Worm (Caenorhabditis elegans) whole organism, early embryonic: ENCODE measurements around the gene fbxa-152.

Source experiments
- F13C5.2 ChIP-seq: sonication (generic microtip); optimal IDR thresholded peaks from 2 replicates; lab custom pipeline; 2017; ENCODE audit warnings: mild to moderate bottlenecking, missing genetic modification characterization, inconsistent platforms, missing compliant biosample characterization
- aly-1 ChIP-seq: sonication (generic microtip); optimal IDR thresholded peaks from 2 replicates; lab custom pipeline; 2016; ENCODE audit warnings: missing genetic modification characterization, missing compliant biosample characterization
- ama-1 ChIP-seq: fragments of 150-350 bp; optimal IDR thresholded peaks from 2 replicates; lab custom pipeline; 2014
- tbx-37 ChIP-seq: fragments of 200-800 bp; sonication (Bioruptor generic); conservative IDR thresholded peaks from 2 replicates; pipeline ENCODE4 v1.3.6; 2022; ENCODE audit warnings: missing genetic modification reagents, missing genetic modification characterization, missing compliant biosample characterization
- tra-4 ChIP-seq: sonication (generic microtip); optimal IDR thresholded peaks from 2 replicates; lab custom pipeline; 2017; ENCODE audit warnings: missing genetic modification characterization, missing compliant biosample characterization

ce11 chrV:15594573-15594972 lies 7.6 kb downstream of the fbxa-152 start, which contains the start of gene fbxa-139:
- TF ChIP-seq tbx-37 (GFP tag; lab: Robert Waterston, UW) (no peak), tra-4 (tag; lab: Kevin White, UChicago) (no peak), aly-1 (tag; lab: Kevin White, UChicago) (no peak), F13C5.2 (no peak), ama-1 (lab: Kevin White, UChicago) (no peak)
